Fruit fly (Drosophila melanogaster) whole organism, embryonic: Measurements from ENCODE around the gene Mst36Fb.

Source experiments
- Atf-2 ChIP-seq: fragments of 200-800 bp; sonication (Bioruptor generic); optimal IDR thresholded peaks from 2 replicates; lab custom pipeline; 2016; ENCODE audit warnings: missing biosample characterization, missing genetic modification characterization
- BEAF-32 ChIP-seq: fragments of 200-800 bp; sonication (Bioruptor generic); optimal IDR thresholded peaks from 3 replicates; lab custom pipeline; 2017; ENCODE audit warnings: missing biosample characterization, missing genetic modification characterization, mild to moderate bottlenecking, moderate library complexity, missing genetic modification reagents
- CG11456 ChIP-seq: fragments of 200-800 bp; sonication (Bioruptor generic); IDR thresholded peaks from 3 replicates; pipeline ENCODE4 v1.3.6; 2022; ENCODE audit warnings: missing biosample characterization, missing genetic modification characterization
- CG12155 ChIP-seq: fragments of 200-800 bp; sonication (Bioruptor generic); optimal IDR thresholded peaks from 3 replicates; lab custom pipeline; 2016; ENCODE audit warnings: missing biosample characterization, missing genetic modification characterization
- CG12219 ChIP-seq: fragments of 200-800 bp; sonication (Bioruptor generic); optimal IDR thresholded peaks from 3 replicates; lab custom pipeline; 2018; ENCODE audit warnings: missing biosample characterization, mild to moderate bottlenecking, missing genetic modification characterization
- CG12391 ChIP-seq: fragments of 200-800 bp; sonication (Bioruptor generic); optimal IDR thresholded peaks from 3 replicates; lab custom pipeline; 2018; ENCODE audit warnings: missing biosample characterization, mild to moderate bottlenecking, missing genetic modification characterization, moderate library complexity
- CG14667 ChIP-seq: fragments of 200-800 bp; sonication (Bioruptor generic); IDR thresholded peaks from 2 replicates; pipeline ENCODE4 v1.3.6; 2022; ENCODE audit warnings: missing biosample characterization, missing genetic modification characterization
- CG15011 ChIP-seq: fragments of 200-800 bp; sonication (Bioruptor generic); optimal IDR thresholded peaks from 3 replicates; lab custom pipeline; 2018; ENCODE audit warnings: missing biosample characterization, mild to moderate bottlenecking, missing genetic modification characterization
- CG1792 ChIP-seq: fragments of 200-800 bp; sonication (Bioruptor generic); optimal IDR thresholded peaks from 2 replicates; lab custom pipeline; 2016; ENCODE audit warnings: missing biosample characterization, missing genetic modification characterization
- CG18262 ChIP-seq: fragments of 200-800 bp; optimal IDR thresholded peaks from 3 replicates; lab custom pipeline; 2019; ENCODE audit warnings: missing biosample characterization, mild to moderate bottlenecking, missing genetic modification characterization, moderate library complexity
- CG2199 ChIP-seq: fragments of 200-800 bp; sonication (Bioruptor generic); IDR thresholded peaks from 3 replicates; pipeline ENCODE4 v1.3.6; 2022; ENCODE audit warnings: missing biosample characterization, missing genetic modification characterization
- CG31224 ChIP-seq: fragments of 200-800 bp; sonication (Bioruptor generic); IDR thresholded peaks from 2 replicates; pipeline ENCODE4 v1.3.6; 2022; ENCODE audit warnings: missing biosample characterization, missing genetic modification characterization
- CG32772 ChIP-seq: fragments of 200-800 bp; sonication (Bioruptor generic); IDR thresholded peaks from 2 replicates; pipeline ENCODE4 v1.3.6; 2022; ENCODE audit warnings: missing biosample characterization, missing genetic modification characterization
- CG4404 ChIP-seq: fragments of 200-800 bp; sonication (Bioruptor generic); IDR thresholded peaks from 2 replicates; pipeline ENCODE4 v1.3.6; 2022; ENCODE audit warnings: missing biosample characterization, missing genetic modification characterization
- CG8281 ChIP-seq: fragments of 200-800 bp; sonication (Bioruptor generic); optimal IDR thresholded peaks from 2 replicates; lab custom pipeline; 2018; ENCODE audit warnings: missing biosample characterization, mild to moderate bottlenecking, missing genetic modification characterization, moderate library complexity
- CG8944 ChIP-seq: fragments of 200-800 bp; sonication (Bioruptor generic); optimal IDR thresholded peaks from 3 replicates; lab custom pipeline; 2016; ENCODE audit warnings: missing biosample characterization, missing genetic modification characterization
- CG9727 ChIP-seq: fragments of 200-800 bp; sonication (Bioruptor generic); optimal IDR thresholded peaks from 3 replicates; lab custom pipeline; 2017; ENCODE audit warnings: missing biosample characterization, mild to moderate bottlenecking, missing genetic modification characterization
- Deaf1 ChIP-seq: fragments of 200-800 bp; optimal IDR thresholded peaks from 3 replicates; lab custom pipeline; 2019; ENCODE audit warnings: missing biosample characterization, mild to moderate bottlenecking, missing genetic modification characterization, moderate library complexity
- Fer2 ChIP-seq: fragments of 200-800 bp; sonication (Bioruptor generic); optimal IDR thresholded peaks from 2 replicates; lab custom pipeline; 2018; ENCODE audit warnings: missing biosample characterization, mild to moderate bottlenecking, missing genetic modification characterization, moderate library complexity
- Fer3 ChIP-seq: fragments of 200-800 bp; sonication (Bioruptor generic); optimal IDR thresholded peaks from 2 replicates; lab custom pipeline; 2018; ENCODE audit warnings: missing biosample characterization, mild to moderate bottlenecking, missing genetic modification characterization, moderate library complexity
- Hey ChIP-seq: fragments of 200-800 bp; sonication (Bioruptor generic); optimal IDR thresholded peaks from 3 replicates; lab custom pipeline; 2018; ENCODE audit warnings: missing biosample characterization, mild to moderate bottlenecking, missing genetic modification characterization
- Kr ChIP-seq: fragments of 200-800 bp; sonication (Bioruptor generic); optimal IDR thresholded peaks from 2 replicates; lab custom pipeline; 2017; ENCODE audit warnings: missing biosample characterization, mild to moderate bottlenecking, missing genetic modification characterization
- Lhr ChIP-seq: fragments of 200-800 bp; sonication (Bioruptor generic); optimal IDR thresholded peaks from 3 replicates; lab custom pipeline; 2017; ENCODE audit warnings: mild to moderate bottlenecking, missing biosample characterization, missing genetic modification reagents, missing genetic modification characterization
- Lpt ChIP-seq: fragments of >200 bp; optimal IDR thresholded peaks from 2 replicates; lab custom pipeline; 2018; ENCODE audit warnings: missing biosample characterization, missing genetic modification characterization
- MBD-R2 ChIP-seq: fragments of 200-800 bp; sonication (Bioruptor generic); IDR thresholded peaks from 2 replicates; pipeline ENCODE4 v1.3.6; 2022; ENCODE audit warnings: missing biosample characterization, missing genetic modification characterization
- Nf-YC ChIP-seq: fragments of 200-800 bp; optimal IDR thresholded peaks from 3 replicates; lab custom pipeline; 2019; ENCODE audit warnings: missing biosample characterization, mild to moderate bottlenecking, missing genetic modification characterization, moderate library complexity
- NfI ChIP-seq: fragments of 200-800 bp; sonication (Bioruptor generic); optimal IDR thresholded peaks from 3 replicates; lab custom pipeline; 2018; ENCODE audit warnings: missing biosample characterization, mild to moderate bottlenecking, missing genetic modification characterization, moderate library complexity
- Ravus ChIP-seq: fragments of 200-800 bp; sonication (Bioruptor generic); IDR thresholded peaks from 2 replicates; pipeline ENCODE4 v1.3.6; 2022; ENCODE audit warnings: missing biosample characterization, missing genetic modification characterization
- Sry-δ ChIP-seq: fragments of 200-800 bp; sonication (Bioruptor generic); optimal IDR thresholded peaks from 2 replicates; lab custom pipeline; 2016; ENCODE audit warnings: missing biosample characterization, missing genetic modification characterization
- amos ChIP-seq: fragments of 200-800 bp; sonication (Bioruptor generic); IDR thresholded peaks from 2 replicates; pipeline ENCODE4 v1.3.6; 2022; ENCODE audit warnings: missing biosample characterization, missing genetic modification characterization; ENCODE audit not compliant: partially characterized antibody
- bab2 ChIP-seq: fragments of 200-800 bp; sonication (Bioruptor generic); optimal IDR thresholded peaks from 2 replicates; lab custom pipeline; 2016; ENCODE audit warnings: missing biosample characterization, missing genetic modification characterization
- bcd ChIP-seq: fragments of 200-800 bp; sonication (Bioruptor generic); optimal IDR thresholded peaks from 2 replicates; lab custom pipeline; 2017; ENCODE audit warnings: missing biosample characterization, mild to moderate bottlenecking, missing genetic modification characterization
- chif ChIP-seq, 2 experiments: fragments of 200-800 bp; sonication (Bioruptor generic); optimal IDR thresholded peaks; 3 replicates each; lab custom pipeline; 2016; ENCODE audit warnings: missing biosample characterization in 2 of 2, missing genetic modification characterization in 2 of 2
- chm ChIP-seq: fragments of 200-800 bp; sonication (Bioruptor generic); IDR thresholded peaks from 2 replicates; pipeline ENCODE4 v1.3.6; 2022; ENCODE audit warnings: missing biosample characterization, missing genetic modification characterization
- corto ChIP-seq: fragments of 200-800 bp; sonication (Bioruptor generic); optimal IDR thresholded peaks from 2 replicates; lab custom pipeline; 2016; ENCODE audit warnings: missing biosample characterization, mild to moderate bottlenecking, missing genetic modification characterization, moderate library complexity
- croc ChIP-seq: fragments of 200-800 bp; sonication (Bioruptor generic); conservative IDR thresholded peaks from 3 replicates; pipeline ENCODE4 v1.3.6; 2022; ENCODE audit warnings: missing biosample characterization, missing genetic modification characterization
- da ChIP-seq: fragments of 200-800 bp; sonication (Bioruptor generic); optimal IDR thresholded peaks from 2 replicates; lab custom pipeline; 2016; ENCODE audit warnings: missing biosample characterization, missing genetic modification characterization
- dati ChIP-seq: fragments of 200-800 bp; sonication (Bioruptor generic); IDR thresholded peaks from 2 replicates; pipeline ENCODE4 v1.3.6; 2022; ENCODE audit warnings: missing biosample characterization, missing genetic modification characterization
- emc ChIP-seq: fragments of 200-800 bp; sonication (Bioruptor generic); optimal IDR thresholded peaks from 2 replicates; lab custom pipeline; 2016; ENCODE audit warnings: missing biosample characterization, missing genetic modification characterization
- gcm2 ChIP-seq: fragments of 200-800 bp; sonication (Bioruptor generic); optimal IDR thresholded peaks from 2 replicates; lab custom pipeline; 2016; ENCODE audit warnings: missing biosample characterization, missing genetic modification characterization
- gsb ChIP-seq: fragments of 200-800 bp; sonication (Bioruptor generic); IDR thresholded peaks from 2 replicates; pipeline ENCODE4 v1.3.6; 2022; ENCODE audit warnings: missing biosample characterization, missing genetic modification characterization
- ken ChIP-seq: fragments of 200-800 bp; sonication (Bioruptor generic); IDR thresholded peaks from 3 replicates; pipeline ENCODE4 v1.3.6; 2022; ENCODE audit warnings: missing biosample characterization, missing genetic modification characterization
- lilli ChIP-seq: fragments of 200-800 bp; sonication (Bioruptor generic); optimal IDR thresholded peaks from 3 replicates; lab custom pipeline; 2016; ENCODE audit warnings: missing biosample characterization, missing genetic modification characterization
- nerfin-2 ChIP-seq: fragments of 200-800 bp; sonication (Bioruptor generic); IDR thresholded peaks from 2 replicates; pipeline ENCODE4 v1.3.6; 2022; ENCODE audit warnings: missing biosample characterization, missing genetic modification characterization; ENCODE audit not compliant: partially characterized antibody
- onecut ChIP-seq: fragments of 200-800 bp; sonication (Bioruptor generic); IDR thresholded peaks from 2 replicates; pipeline ENCODE4 v1.3.6; 2022; ENCODE audit warnings: missing biosample characterization, missing genetic modification characterization
- otp ChIP-seq: fragments of 200-800 bp; sonication (Bioruptor generic); IDR thresholded peaks from 3 replicates; pipeline ENCODE4, ENCODE4 v1.3.6; 2022; ENCODE audit warnings: missing biosample characterization, missing genetic modification characterization
- sens ChIP-seq: fragments of 200-800 bp; sonication (Bioruptor generic); peaks from one replicate; lab custom pipeline; 2016; ENCODE audit warnings: missing biosample characterization, missing genetic modification characterization
- seq ChIP-seq: fragments of 200-800 bp; sonication (Bioruptor generic); IDR thresholded peaks from 2 replicates; pipeline ENCODE4 v1.3.6; 2022; ENCODE audit warnings: missing biosample characterization, missing genetic modification characterization
- trh ChIP-seq: fragments of 200-800 bp; sonication (Bioruptor generic); optimal IDR thresholded peaks from 2 replicates; lab custom pipeline; 2016; ENCODE audit warnings: missing biosample characterization, missing genetic modification characterization
- zen ChIP-seq: fragments of 200-800 bp; sonication (Bioruptor generic); optimal IDR thresholded peaks from 3 replicates; lab custom pipeline; 2018; ENCODE audit warnings: missing biosample characterization, mild to moderate bottlenecking, missing genetic modification characterization, moderate library complexity

Mst36Fb gene

dm6 chr2L:18676948-18677820, 2.3 kb upstream of the Mst36Fb start, which contains the start of the genes Mst36Fa and CG31751 (continued):
- TF ChIP-seq Fer3 (tag; lab: Kevin White, UChicago) = peak; percentile 80
- no peak for TF ChIP-seq Nf-YC
- peak; percentile 83 for TF ChIP-seq CG11456 (GFP tag; lab: Robert Waterston, UW)
- peak; percentile 44 for TF ChIP-seq Lhr
- peak; percentile 77 for TF ChIP-seq seq
- peak; percentile 23 for TF ChIP-seq CG12155 (GFP tag; lab: Kevin White, UChicago)
- peak; percentile 29 for TF ChIP-seq Sry-δ
- peak; percentile 40; the same call in 1 of the 2 replicates for TF ChIP-seq CG32772 (GFP tag; lab: Robert Waterston, UW)
- TF ChIP-seq chm (GFP tag; lab: Robert Waterston, UW) = peak; percentile 74
- no peak for TF ChIP-seq Deaf1 (tag; lab: Kevin White, UChicago)
- TF ChIP-seq chif (GFP tag; optimal IDR thresholded peaks at IDR 0.05; lab: Kevin White, UChicago) = peak; percentile 42 to 75
- no peak for TF ChIP-seq Ravus (GFP tag; lab: Robert Waterston, UW)
- peak; percentile 57 for TF ChIP-seq CG18262
- TF ChIP-seq Lpt (GFP tag; lab: Kevin White, UChicago) = no peak
- no peak for TF ChIP-seq croc
- TF ChIP-seq BEAF-32 (GFP tag; lab: Kevin White, UChicago) = peak; percentile 27
- peak; percentile 96 for TF ChIP-seq sens (GFP tag; lab: Kevin White, UChicago)
- TF ChIP-seq lilli (GFP tag; lab: Kevin White, UChicago) = peak; percentile 29
- no peak for TF ChIP-seq amos (GFP tag; lab: Robert Waterston, UW)
- peak; percentile 6 for TF ChIP-seq zen (tag; lab: Kevin White, UChicago)
- TF ChIP-seq CG1792 (GFP tag; lab: Kevin White, UChicago) = peak; percentile 82
- TF ChIP-seq dati = no peak
- TF ChIP-seq da (GFP tag; lab: Kevin White, UChicago) = peak; percentile 71
- TF ChIP-seq trh (GFP tag; lab: Kevin White, UChicago) = peak; percentile 37
- peak; percentile 39; the same call in 1 of the 2 replicates for TF ChIP-seq nerfin-2 (GFP tag; lab: Robert Waterston, UW)
- peak; percentile 44 for TF ChIP-seq CG12391 (tag; lab: Kevin White, UChicago)
- peak; percentile 88 for TF ChIP-seq Hey (tag; lab: Kevin White, UChicago)
- no peak for TF ChIP-seq Kr (GFP tag; lab: Kevin White, UChicago)
- no peak for TF ChIP-seq CG2199 (GFP tag; lab: Robert Waterston, UW)
- peak; percentile 61 for TF ChIP-seq Fer2 (tag; lab: Kevin White, UChicago)
- TF ChIP-seq corto (GFP tag; lab: Kevin White, UChicago) = no peak
- peak; percentile 76 for TF ChIP-seq NfI (GFP tag; lab: Kevin White, UChicago)
- peak; percentile 82 for TF ChIP-seq CG12219 (GFP tag; lab: Kevin White, UChicago)
- TF ChIP-seq gcm2 = peak; percentile 47
- no peak for TF ChIP-seq CG4404 (GFP tag; lab: Robert Waterston, UW)
- TF ChIP-seq otp (GFP tag; lab: Robert Waterston, UW) = peak; percentile 88; the same call in 2 of the 3 replicates
- peak; percentile 4; the same call in 1 of the 3 replicates for TF ChIP-seq ken
- TF ChIP-seq CG8944 (GFP tag; lab: Kevin White, UChicago) = peak; percentile 63
- no peak for TF ChIP-seq CG14667 (GFP tag; lab: Robert Waterston, UW)
- peak; percentile 72 for TF ChIP-seq bcd (GFP tag; lab: Kevin White, UChicago)
- peak; percentile 47 for TF ChIP-seq Atf-2 (GFP tag; lab: Kevin White, UChicago)
- peak; percentile 74 for TF ChIP-seq gsb (GFP tag; lab: Robert Waterston, UW)
- no peak for TF ChIP-seq emc (GFP tag; lab: Kevin White, UChicago)
- TF ChIP-seq CG8281 = peak; percentile 64
- TF ChIP-seq MBD-R2 = peak; percentile 81
- no peak for TF ChIP-seq CG31224 (GFP tag; lab: Robert Waterston, UW)
- peak; percentile 77 for TF ChIP-seq CG9727 (GFP tag; lab: Kevin White, UChicago)
- TF ChIP-seq CG15011 (GFP tag; lab: Kevin White, UChicago) = peak; percentile 79
- peak; percentile 74 for TF ChIP-seq onecut (GFP tag; lab: Robert Waterston, UW)
- peak; percentile 83 for TF ChIP-seq bab2 (GFP tag; lab: Kevin White, UChicago)
